Worm (Caenorhabditis elegans): ENCODE data around the gene Y38F1A.8.

Y38F1A.8 gene

ce11 chrII:12966274-12966673 is 34.4 kb downstream of the Y38F1A.8 start:
- TF ChIP-seq Y53F4B.3 (GFP tag; IDR thresholded peaks at IDR 0.05) (no peak), hsf-1 (GFP tag; IDR thresholded peaks at IDR 0.05) (no peak), ets-4 (GFP tag; optimal IDR thresholded peaks at IDR 0.05) (no peak), Y53G8AR.9 (GFP tag; conservative IDR thresholded peaks at IDR 0.05) (no peak), die-1 (tag; optimal IDR thresholded peaks at IDR 0.05) (no peak), mcd-1 (GFP tag; IDR thresholded peaks at IDR 0.05) (no peak), lir-1 (GFP tag; conservative IDR thresholded peaks at IDR 0.05) (no peak), repo-1 (tag; optimal IDR thresholded peaks at IDR 0.05) (no peak), akir-1 (GFP tag; optimal IDR thresholded peaks at IDR 0.05) (no peak), nhr-120 (GFP tag; IDR thresholded peaks at IDR 0.05) (no peak), ceh-79 (tag; optimal IDR thresholded peaks at IDR 0.05) (no peak), Y56A3A.18 (GFP tag; IDR thresholded peaks at IDR 0.05) (no peak), nhr-27 (tag; optimal IDR thresholded peaks at IDR 0.05) (no peak), ztf-22 (GFP tag; optimal IDR thresholded peaks at IDR 0.05) (no peak), nfya-1 (tag; optimal IDR thresholded peaks at IDR 0.05; ENCODE audit: borderline replicate concordance, insufficient read depth) (no peak), ztf-28 (GFP tag; IDR thresholded peaks at IDR 0.05) (no peak)

DNA sequence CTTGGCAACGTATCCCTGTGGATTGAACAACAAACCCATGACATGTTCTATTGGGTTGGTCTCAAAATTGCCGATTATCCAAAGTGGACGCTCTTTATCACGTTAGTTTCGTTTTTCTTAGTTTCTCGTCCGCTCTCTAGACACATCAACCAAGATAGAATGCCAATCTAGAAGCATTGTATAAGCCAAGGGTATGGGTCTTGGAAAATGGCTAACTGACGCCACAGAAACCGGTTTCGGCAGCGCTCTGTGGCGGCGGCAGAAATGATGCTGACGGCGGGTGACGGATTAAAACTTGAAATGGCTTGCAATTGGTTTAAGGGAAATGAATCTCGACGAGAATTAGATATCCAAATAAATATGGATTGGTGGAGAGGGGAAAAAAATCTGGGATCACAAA is 35.1 kb downstream of the Y38F1A.8 start:
- TF ChIP-seq egl-18 (GFP tag; IDR thresholded peaks at IDR 0.05) (no peak), fkh-3 (tag; optimal IDR thresholded peaks at IDR 0.05) (no peak), snpc-1.1 (tag; optimal IDR thresholded peaks at IDR 0.05; ENCODE audit: insufficient read depth) (no peak), lsy-27 (tag; optimal IDR thresholded peaks at IDR 0.05; ENCODE audit: borderline replicate concordance, insufficient read depth) (no peak), madf-10 (tag; optimal IDR thresholded peaks at IDR 0.05) (no peak), ceh-100 (GFP tag; IDR thresholded peaks at IDR 0.05) (no peak), B0035.1 (tag; optimal IDR thresholded peaks at IDR 0.05) (no peak), lir-1 (GFP tag; conservative IDR thresholded peaks at IDR 0.05) (no peak), madf-3 (GFP tag; IDR thresholded peaks at IDR 0.05) (no peak), rpc-1 (optimal IDR thresholded peaks at IDR 0.05) (no peak), rpc-1 (tag; optimal IDR thresholded peaks at IDR 0.05) (no peak), ztf-25 (GFP tag; IDR thresholded peaks at IDR 0.05) (no peak), zfh-2 (GFP tag; conservative IDR thresholded peaks at IDR 0.05) (no peak), ekl-4 (GFP tag; IDR thresholded peaks at IDR 0.05) (no peak)

ce11 chrII:12965538-12965588 is 35.3 kb downstream of the Y38F1A.8 start, which contains the start of gene ptr-18:
ptr-18 (plus strand) TSS chrII:12965546.
- TF ChIP-seq F57C9.4 (tag; optimal IDR thresholded peaks at IDR 0.05) = no peak
- no peak for TF ChIP-seq tlf-1 (GFP tag; optimal IDR thresholded peaks at IDR 0.05)
- TF ChIP-seq nfyb-1 (GFP tag; IDR thresholded peaks at IDR 0.05) = no peak
- TF ChIP-seq F55B11.4 (tag; optimal IDR thresholded peaks at IDR 0.05; ENCODE audit: borderline replicate concordance, insufficient read depth) = no peak
- TF ChIP-seq akir-1 (GFP tag; optimal IDR thresholded peaks at IDR 0.05) = no peak
- no peak for TF ChIP-seq T26A5.8 (tag; optimal IDR thresholded peaks at IDR 0.05)

DNA sequence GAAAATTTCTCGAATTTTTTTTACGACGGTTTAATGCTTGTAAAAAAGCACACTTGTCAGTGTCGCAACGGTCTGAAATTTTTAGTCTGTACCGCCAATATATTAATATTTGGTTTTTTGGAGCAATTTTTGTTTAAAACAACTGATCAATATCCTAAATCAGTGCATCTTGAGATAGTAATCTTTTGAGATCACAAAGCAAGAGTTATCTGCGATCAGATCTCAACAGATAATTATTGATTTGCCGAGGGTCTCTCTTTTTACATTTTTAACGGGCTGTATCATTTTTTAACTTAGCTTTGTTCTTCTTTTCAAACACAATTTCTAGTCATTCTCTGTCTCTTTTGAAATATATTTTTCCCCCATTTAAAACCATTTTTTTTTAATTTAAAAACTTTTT is 35.5 kb downstream of the Y38F1A.8 start:
- TF ChIP-seq mel-28 (tag; optimal IDR thresholded peaks at IDR 0.05; ENCODE audit: borderline replicate concordance) (no peak), B0019.2 (GFP tag; conservative IDR thresholded peaks at IDR 0.05) (no peak), gei-17 (GFP tag; optimal IDR thresholded peaks at IDR 0.05) (no peak), Y53G8AR.9 (GFP tag; conservative IDR thresholded peaks at IDR 0.05) (no peak), him-1 (tag; optimal IDR thresholded peaks at IDR 0.05) (no peak), ztf-25 (GFP tag; IDR thresholded peaks at IDR 0.05) (no peak), C17E4.6 (GFP tag; IDR thresholded peaks at IDR 0.05) (no peak), attf-6 (GFP tag; IDR thresholded peaks at IDR 0.05) (no peak), dpff-1 (tag; optimal IDR thresholded peaks at IDR 0.05) (no peak), Y67H2A.10 (GFP tag; conservative IDR thresholded peaks at IDR 0.05) (no peak), Y53F4B.3 (GFP tag; IDR thresholded peaks at IDR 0.05) (no peak)

All from whole organism, young adult.